Worm (Caenorhabditis elegans): Measurements from ENCODE around the gene M163.21.

The M163.21 gene

DNA sequence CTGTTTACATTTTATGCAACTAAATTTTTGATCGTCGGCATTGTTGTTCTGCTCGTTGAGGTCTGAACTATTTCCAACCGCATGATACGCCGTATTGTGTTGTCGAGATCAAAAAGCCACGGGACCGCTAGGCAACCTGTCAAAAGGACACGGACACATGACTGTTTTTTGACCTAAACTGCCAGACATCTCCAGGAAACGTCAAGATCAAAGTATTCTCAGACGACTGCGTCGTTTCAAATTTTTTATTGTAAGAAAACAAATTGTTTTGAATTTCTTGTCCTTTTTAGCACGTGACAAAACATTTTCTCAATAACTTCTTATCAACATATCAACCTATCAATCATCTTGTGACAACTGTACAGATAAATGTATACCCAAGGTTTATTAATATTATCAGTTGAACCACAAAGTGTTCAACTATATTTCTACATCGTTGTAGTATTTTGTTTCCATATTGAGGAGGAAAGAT is 35.5 kb downstream of the M163.21 start:
- TF ChIP-seq php-3 (GFP tag; IDR thresholded peaks at IDR 0.05) (peak; percentile 97), tra-1 (GFP tag; IDR thresholded peaks at IDR 0.05) (peak; percentile 71; the same call in 1 of the 2 replicates), lsy-2 (tag; optimal IDR thresholded peaks at IDR 0.05) (peak in 1 of 2 experiments; percentile 49), nhr-77 (tag; optimal IDR thresholded peaks at IDR 0.05) (peak; percentile 76), skn-1 (tag; optimal IDR thresholded peaks at IDR 0.05) (no peak), nhr-28 (tag; optimal IDR thresholded peaks at IDR 0.05) (peak; percentile 92), sdz-12 (GFP tag; optimal IDR thresholded peaks at IDR 0.05) (no peak), dmd-6 (GFP tag; IDR thresholded peaks at IDR 0.05) (peak; percentile 94), aha-1 (tag) (peak; percentile 90), pqm-1 (tag; optimal IDR thresholded peaks at IDR 0.05) (peak; percentile 76), hif-1 (tag; optimal IDR thresholded peaks at IDR 0.05) (peak in 1 of 2 experiments; percentile 71), cey-2 (tag; optimal IDR thresholded peaks at IDR 0.05; ENCODE audit: borderline replicate concordance, insufficient read depth) (peak; percentile 24), dve-1 (tag; optimal IDR thresholded peaks at IDR 0.05; ENCODE audit: insufficient read depth) (peak; percentile 97), madf-9 (GFP tag; conservative IDR thresholded peaks at IDR 0.05) (no peak), unc-62 (GFP tag; optimal IDR thresholded peaks at IDR 0.05 in 1 of 2) (peak; percentile 57 to 99), unc-62 (tag; optimal IDR thresholded peaks at IDR 0.05) (no peak), F49E8.2 (tag; optimal IDR thresholded peaks at IDR 0.05; ENCODE audit: borderline replicate concordance) (no peak), nhr-25 (tag; optimal IDR thresholded peaks at IDR 0.05; ENCODE audit: borderline replicate concordance, insufficient read depth) (peak; percentile 1), nhr-48 (tag; optimal IDR thresholded peaks at IDR 0.05) (peak; percentile 92), R02D3.7 (tag; optimal IDR thresholded peaks at IDR 0.05) (no peak), lin-1 (GFP tag; IDR thresholded peaks at IDR 0.05) (peak; percentile 82), nhr-102 (tag; optimal IDR thresholded peaks at IDR 0.05) (peak; percentile 94), daf-16 (GFP tag; optimal IDR thresholded peaks at IDR 0.05) (peak in 1 of 2 experiments; percentile 54), daf-16 (tag; optimal IDR thresholded peaks at IDR 0.05) (peak; percentile 95), mxl-3 (GFP tag; optimal IDR thresholded peaks at IDR 0.05) (peak; percentile 43), hlh-11 (tag; optimal IDR thresholded peaks at IDR 0.05) (peak; percentile 95), mes-2 (tag; optimal IDR thresholded peaks at IDR 0.05; ENCODE audit: poor library complexity, severe bottlenecking) (no peak), nhr-11 (tag; optimal IDR thresholded peaks at IDR 0.05) (no peak), zip-2 (tag; optimal IDR thresholded peaks at IDR 0.05) (no peak), T20F7.1 (GFP tag; optimal IDR thresholded peaks at IDR 0.05) (peak; percentile 80), lin-39 (tag; optimal IDR thresholded peaks at IDR 0.05) (no peak), lin-15B (tag; optimal IDR thresholded peaks at IDR 0.05) (no peak), gei-8 (GFP tag; optimal IDR thresholded peaks at IDR 0.05) (peak; percentile 77), ceh-32 (tag; optimal IDR thresholded peaks at IDR 0.05; ENCODE audit: poor library complexity) (no peak), daf-12 (tag; optimal IDR thresholded peaks at IDR 0.05) (no peak), mep-1 (tag; optimal IDR thresholded peaks at IDR 0.05) (peak; percentile 80), nhr-111 (GFP tag; optimal IDR thresholded peaks at IDR 0.05) (no peak), dpl-1 (GFP tag; optimal IDR thresholded peaks at IDR 0.05) (peak; percentile 12), mdt-29 (GFP tag; IDR thresholded peaks at IDR 0.05) (0 out of 2 replicates have a peak, but pooled peaks have one; percentile 63), spr-1 (tag; optimal IDR thresholded peaks at IDR 0.05) (peak; percentile 19), ceh-20 (GFP tag; IDR thresholded peaks at IDR 0.05) (peak; percentile 96), unc-130 (GFP tag; optimal IDR thresholded peaks at IDR 0.05) (no peak), hlh-30 (tag; optimal IDR thresholded peaks at IDR 0.05; ENCODE audit: insufficient read depth) (peak; percentile 92), saeg-2 (GFP tag; IDR thresholded peaks at IDR 0.05) (peak; percentile 84; the same call in 1 of the 2 replicates), mdl-1 (tag; optimal IDR thresholded peaks at IDR 0.05) (peak in 1 of 2 experiments; percentile 81), lin-38 (GFP tag; IDR thresholded peaks at IDR 0.05) (peak; percentile 47; the same call in 1 of the 2 replicates), zfp-3 (GFP tag; conservative IDR thresholded peaks at IDR 0.05) (peak; percentile 14; the same call in 1 of the 2 replicates), tag-97 (GFP tag; IDR thresholded peaks at IDR 0.05) (no peak)
